Worm (Caenorhabditis elegans) whole organism, late embryonic: ENCODE measurements around the gene aqp-5.

ENCODE experiments used
- ama-1 ChIP-seq: fragments of 150-350 bp; optimal IDR thresholded peaks from 2 replicates; lab custom pipeline; 2014
- ceh-18 ChIP-seq: sonication (generic microtip); optimal IDR thresholded peaks from 2 replicates; lab custom pipeline; 2016; ENCODE audit warnings: missing genetic modification characterization, missing compliant biosample characterization
- dmd-4 ChIP-seq: sonication (generic microtip); optimal IDR thresholded peaks from 2 replicates; lab custom pipeline; 2016; ENCODE audit warnings: borderline replicate concordance, missing genetic modification characterization, missing compliant biosample characterization
- dve-1 ChIP-seq: sonication (generic microtip); optimal IDR thresholded peaks from 2 replicates; lab custom pipeline; 2017; ENCODE audit warnings: antibody characterized with exemption, mild to moderate bottlenecking, missing genetic modification characterization, missing compliant biosample characterization
- elt-2 ChIP-seq: sonication (generic microtip); optimal IDR thresholded peaks from 2 replicates; lab custom pipeline; 2016; ENCODE audit warnings: missing genetic modification reagents, missing genetic modification characterization, missing compliant biosample characterization
- elt-4 ChIP-seq: sonication (generic microtip); optimal IDR thresholded peaks from 2 replicates; lab custom pipeline; 2016; ENCODE audit warnings: missing genetic modification characterization, missing compliant biosample characterization
- fkh-10 ChIP-seq: fragments of 150-350 bp; optimal IDR thresholded peaks from 2 replicates; lab custom pipeline; 2014; ENCODE audit warnings: missing biosample characterization, missing genetic modification reagents, missing genetic modification characterization
- nfya-1 ChIP-seq: sonication (generic microtip); optimal IDR thresholded peaks from 2 replicates; lab custom pipeline; 2017; ENCODE audit warnings: missing genetic modification characterization, mild to moderate bottlenecking, missing compliant biosample characterization, antibody characterized with exemption, moderate library complexity
- pag-3 ChIP-seq: sonication (generic microtip); optimal IDR thresholded peaks from 2 replicates; lab custom pipeline; 2016; ENCODE audit warnings: missing compliant biosample characterization, missing genetic modification characterization, borderline replicate concordance
- pat-9 ChIP-seq: fragments of 200-800 bp; sonication (Bioruptor generic); optimal IDR thresholded peaks from 2 replicates; lab custom pipeline; 2018; ENCODE audit warnings: mild to moderate bottlenecking, missing genetic modification characterization, moderate library complexity, missing compliant biosample characterization
- sox-2 ChIP-seq: fragments of 200-800 bp; sonication (Bioruptor generic); IDR thresholded peaks from 2 replicates; pipeline ENCODE4 v1.3.6; 2022; ENCODE audit warnings: missing genetic modification reagents, missing genetic modification characterization, missing compliant biosample characterization
- tbx-2 ChIP-seq: sonication (generic microtip); optimal IDR thresholded peaks from 2 replicates; lab custom pipeline; 2016; ENCODE audit warnings: missing genetic modification characterization, missing compliant biosample characterization

ce11 chrV:10516702-10517101 is 25.2 kb downstream of the aqp-5 start:
- TF ChIP-seq dve-1 (tag; lab: Kevin White, UChicago) (no peak), pat-9 (tag; lab: Kevin White, UChicago) (no peak), pag-3 (no peak), nfya-1 (tag; lab: Kevin White, UChicago) (no peak), sox-2 (GFP tag; lab: Robert Waterston, UW) (no peak), fkh-10 (GFP tag; lab: Kevin White, UChicago) (no peak), elt-4 (tag; lab: Kevin White, UChicago) (no peak), tbx-2 (tag; lab: Kevin White, UChicago) (no peak), ama-1 (lab: Kevin White, UChicago) (no peak), ceh-18 (no peak), dmd-4 (tag; lab: Kevin White, UChicago) (no peak), elt-2 (tag; lab: Kevin White, UChicago) (no peak)
